Worm (Caenorhabditis elegans) whole organism, early embryonic: ENCODE measurements around the gene ttc-36.

Experiments used
- F13C5.2 ChIP-seq: sonication (generic microtip); optimal IDR thresholded peaks from 2 replicates; lab custom pipeline; 2017; ENCODE audit warnings: mild to moderate bottlenecking, missing genetic modification characterization, inconsistent platforms, missing compliant biosample characterization
- aly-1 ChIP-seq: sonication (generic microtip); optimal IDR thresholded peaks from 2 replicates; lab custom pipeline; 2016; ENCODE audit warnings: missing genetic modification characterization, missing compliant biosample characterization
- ama-1 ChIP-seq: fragments of 150-350 bp; optimal IDR thresholded peaks from 2 replicates; lab custom pipeline; 2014
- ceh-36 ChIP-seq: sonication (generic microtip); optimal IDR thresholded peaks from 2 replicates; lab custom pipeline; 2016; ENCODE audit warnings: missing genetic modification characterization, inconsistent platforms, missing compliant biosample characterization
- ets-7 ChIP-seq: sonication (generic microtip); optimal IDR thresholded peaks from 2 replicates; lab custom pipeline; 2016; ENCODE audit warnings: missing genotype, missing genetic modification characterization, missing compliant biosample characterization
- flt-1 ChIP-seq: fragments of 200-800 bp; sonication (Bioruptor generic); IDR thresholded peaks from 2 replicates; pipeline ENCODE4 v1.3.6; 2022; ENCODE audit warnings: missing genetic modification characterization, missing compliant biosample characterization
- hmg-4 ChIP-seq: fragments of 200-800 bp; sonication (Bioruptor generic); optimal IDR thresholded peaks from 2 replicates; lab custom pipeline; 2018; ENCODE audit warnings: mild to moderate bottlenecking, missing genetic modification characterization, missing compliant biosample characterization
- pes-1 ChIP-seq: fragments of 200-800 bp; sonication (Bioruptor generic); IDR thresholded peaks from 2 replicates; pipeline ENCODE4 v1.3.6; 2022; ENCODE audit warnings: missing genetic modification reagents, missing genetic modification characterization, missing compliant biosample characterization
- scrt-1 ChIP-seq: fragments of 200-800 bp; sonication (Bioruptor generic); IDR thresholded peaks from 2 replicates; pipeline ENCODE4 v1.3.6; 2022; ENCODE audit warnings: missing genetic modification characterization, missing compliant biosample characterization
- tbx-11 ChIP-seq: fragments of 200-800 bp; sonication (Bioruptor generic); IDR thresholded peaks from 2 replicates; pipeline ENCODE4 v1.3.6; 2022; ENCODE audit warnings: missing genetic modification characterization, missing compliant biosample characterization

ce11 chrII:10045670-10046069, 15.7 kb downstream of the ttc-36 start:
- TF ChIP-seq ets-7 (no peak), ama-1 (lab: Kevin White, UChicago) (no peak), F13C5.2 (tag; lab: Kevin White, UChicago) (no peak), scrt-1 (GFP tag; lab: Robert Waterston, UW) (no peak), tbx-11 (GFP tag; lab: Robert Waterston, UW) (no peak), flt-1 (GFP tag; lab: Robert Waterston, UW) (no peak), hmg-4 (GFP tag; lab: Kevin White, UChicago) (no peak), aly-1 (tag; lab: Kevin White, UChicago) (no peak), ceh-36 (tag; lab: Kevin White, UChicago) (no peak), pes-1 (no peak)
